Fruit fly (Drosophila melanogaster) whole organism, embryonic: ENCODE data around the gene CG7568.

Source experiments
- Ada2b ChIP-seq: fragments of 200-800 bp; sonication (Bioruptor generic); IDR thresholded peaks from 2 replicates; pipeline ENCODE4 v1.3.6; 2022; ENCODE audit warnings: missing biosample characterization, missing genetic modification characterization
- CG10147 ChIP-seq: fragments of 200-800 bp; sonication (Bioruptor generic); optimal IDR thresholded peaks from 2 replicates; lab custom pipeline; 2019; ENCODE audit warnings: missing biosample characterization, mild to moderate bottlenecking, missing genetic modification characterization, moderate library complexity
- CG1233 ChIP-seq: fragments of 200-800 bp; sonication (Bioruptor generic); optimal IDR thresholded peaks from 4 replicates; lab custom pipeline; 2018; ENCODE audit warnings: missing biosample characterization, mild to moderate bottlenecking, missing genetic modification characterization
- CG15073 ChIP-seq: fragments of 200-800 bp; sonication (Bioruptor generic); optimal IDR thresholded peaks from 2 replicates; lab custom pipeline; 2016; ENCODE audit warnings: missing biosample characterization, missing genetic modification characterization
- CG15696 ChIP-seq: fragments of 200-800 bp; sonication (Bioruptor generic); optimal IDR thresholded peaks from 2 replicates; lab custom pipeline; 2019; ENCODE audit warnings: missing biosample characterization, mild to moderate bottlenecking, missing genetic modification characterization, moderate library complexity
- CG16813 ChIP-seq: fragments of 200-800 bp; sonication (Bioruptor generic); IDR thresholded peaks from 3 replicates; pipeline ENCODE4 v1.3.6; 2022; ENCODE audit warnings: missing biosample characterization, missing genetic modification characterization; ENCODE audit not compliant: partially characterized antibody
- CG16815 ChIP-seq: fragments of 200-800 bp; sonication (Bioruptor generic); optimal IDR thresholded peaks from 3 replicates; lab custom pipeline; 2017; ENCODE audit warnings: missing biosample characterization, mild to moderate bottlenecking, missing genetic modification characterization
- CG30020 ChIP-seq: fragments of 200-800 bp; optimal IDR thresholded peaks from 2 replicates; lab custom pipeline; 2019; ENCODE audit warnings: missing biosample characterization, mild to moderate bottlenecking, missing genetic modification characterization, moderate library complexity
- CG30403 ChIP-seq: fragments of 200-800 bp; sonication (Bioruptor generic); optimal IDR thresholded peaks from 3 replicates; lab custom pipeline; 2016; ENCODE audit warnings: missing biosample characterization, missing genetic modification characterization
- CG33557 ChIP-seq: fragments of 200-800 bp; sonication (Bioruptor generic); optimal IDR thresholded peaks from 2 replicates; lab custom pipeline; 2019; ENCODE audit warnings: missing biosample characterization, mild to moderate bottlenecking, missing genetic modification characterization, moderate library complexity
- CG3407 ChIP-seq: fragments of 200-800 bp; sonication (Bioruptor generic); optimal IDR thresholded peaks from 2 replicates; lab custom pipeline; 2018; ENCODE audit warnings: missing biosample characterization, mild to moderate bottlenecking, missing genetic modification characterization
- CG3847 ChIP-seq: fragments of 200-800 bp; sonication (Bioruptor generic); IDR thresholded peaks from 2 replicates; pipeline ENCODE4 v1.3.6; 2022; ENCODE audit warnings: missing biosample characterization, missing genetic modification characterization
- CG6254 ChIP-seq: fragments of 200-800 bp; sonication (Bioruptor generic); optimal IDR thresholded peaks from 3 replicates; lab custom pipeline; 2017; ENCODE audit warnings: mild to moderate bottlenecking, missing biosample characterization, missing genetic modification reagents, missing genetic modification characterization
- CG6765 ChIP-seq: fragments of 200-800 bp; sonication (Bioruptor generic); optimal IDR thresholded peaks from 3 replicates; lab custom pipeline; 2017; ENCODE audit warnings: missing biosample characterization, mild to moderate bottlenecking, missing genetic modification characterization
- CG6791 ChIP-seq: fragments of 200-800 bp; sonication (Bioruptor generic); IDR thresholded peaks from 3 replicates; pipeline ENCODE4 v1.3.6; 2022; ENCODE audit warnings: missing biosample characterization, missing genetic modification characterization; ENCODE audit not compliant: partially characterized antibody
- CG7786 ChIP-seq: fragments of 200-800 bp; sonication (Bioruptor generic); optimal IDR thresholded peaks from 2 replicates; lab custom pipeline; 2016; ENCODE audit warnings: missing biosample characterization, missing genetic modification characterization
- CG9727 ChIP-seq: fragments of 200-800 bp; sonication (Bioruptor generic); optimal IDR thresholded peaks from 3 replicates; lab custom pipeline; 2017; ENCODE audit warnings: missing biosample characterization, mild to moderate bottlenecking, missing genetic modification characterization
- Camta ChIP-seq: fragments of 200-800 bp; sonication (Bioruptor generic); optimal IDR thresholded peaks from 2 replicates; lab custom pipeline; 2016; ENCODE audit warnings: missing biosample characterization, missing genetic modification characterization
- D ChIP-seq, 2 experiments: fragments of 200-800 bp in 1 of 2; fragments of >200 bp in 1 of 2; sonication (Bioruptor generic) in 1 of 2; optimal IDR thresholded peaks; 2 replicates in 1 of 2; 3 replicates in 1 of 2; lab custom pipeline; 2017; ENCODE audit warnings: mild to moderate bottlenecking in 1 of 2, missing biosample characterization in 1 of 2, missing genetic modification characterization in 1 of 2, missing genetic modification reagents in 1 of 2
- Deaf1 ChIP-seq: fragments of 200-800 bp; optimal IDR thresholded peaks from 3 replicates; lab custom pipeline; 2019; ENCODE audit warnings: missing biosample characterization, mild to moderate bottlenecking, missing genetic modification characterization, moderate library complexity
- Doc3 ChIP-seq: fragments of 200-800 bp; sonication (Bioruptor generic); IDR thresholded peaks from 3 replicates; pipeline ENCODE4 v1.3.6; 2022; ENCODE audit warnings: missing biosample characterization, missing genetic modification characterization; ENCODE audit not compliant: partially characterized antibody
- Hmr ChIP-seq: fragments of 200-800 bp; sonication (Bioruptor generic); optimal IDR thresholded peaks from 3 replicates; lab custom pipeline; 2017; ENCODE audit warnings: mild to moderate bottlenecking, missing biosample characterization, missing genetic modification reagents, missing genetic modification characterization
- Med ChIP-seq: fragments of 200-800 bp; sonication (Bioruptor generic); peaks from one replicate; lab custom pipeline; 2016; ENCODE audit warnings: missing biosample characterization, missing genetic modification characterization, mild to moderate bottlenecking, inconsistent platforms, moderate library complexity
- Mes4 ChIP-seq: fragments of 200-800 bp; sonication (Bioruptor generic); optimal IDR thresholded peaks from 2 replicates; lab custom pipeline; 2016; ENCODE audit warnings: missing biosample characterization, missing genetic modification characterization
- NC2α ChIP-seq: fragments of 200-800 bp; sonication (Bioruptor generic); optimal IDR thresholded peaks from 2 replicates; lab custom pipeline; 2016; ENCODE audit warnings: missing biosample characterization, missing genetic modification characterization
- NK7.1 ChIP-seq: fragments of 200-800 bp; sonication (Bioruptor generic); optimal IDR thresholded peaks from 3 replicates; lab custom pipeline; 2016; ENCODE audit warnings: missing biosample characterization, missing genetic modification characterization
- Nf-YC ChIP-seq: fragments of 200-800 bp; optimal IDR thresholded peaks from 3 replicates; lab custom pipeline; 2019; ENCODE audit warnings: missing biosample characterization, mild to moderate bottlenecking, missing genetic modification characterization, moderate library complexity
- Rx ChIP-seq: fragments of 200-800 bp; sonication (Bioruptor generic); IDR thresholded peaks from 2 replicates; pipeline ENCODE4 v1.3.6; 2022; ENCODE audit warnings: missing biosample characterization, missing genetic modification characterization
- ash1 ChIP-seq: fragments of 200-800 bp; sonication (Bioruptor generic); optimal IDR thresholded peaks from 2 replicates; lab custom pipeline; 2018; ENCODE audit warnings: missing biosample characterization, mild to moderate bottlenecking, missing genetic modification characterization
- bab2 ChIP-seq: fragments of 200-800 bp; sonication (Bioruptor generic); optimal IDR thresholded peaks from 2 replicates; lab custom pipeline; 2016; ENCODE audit warnings: missing biosample characterization, missing genetic modification characterization
- chm ChIP-seq: fragments of 200-800 bp; sonication (Bioruptor generic); IDR thresholded peaks from 2 replicates; pipeline ENCODE4 v1.3.6; 2022; ENCODE audit warnings: missing biosample characterization, missing genetic modification characterization
- emc ChIP-seq: fragments of 200-800 bp; sonication (Bioruptor generic); optimal IDR thresholded peaks from 2 replicates; lab custom pipeline; 2016; ENCODE audit warnings: missing biosample characterization, missing genetic modification characterization
- ems ChIP-seq: fragments of 200-800 bp; sonication (Bioruptor generic); optimal IDR thresholded peaks from 3 replicates; lab custom pipeline; 2016; ENCODE audit warnings: missing biosample characterization, missing genetic modification characterization
- fd3F ChIP-seq: fragments of 200-800 bp; sonication (Bioruptor generic); optimal IDR thresholded peaks from 2 replicates; lab custom pipeline; 2018; ENCODE audit warnings: missing biosample characterization, mild to moderate bottlenecking, missing genetic modification characterization, moderate library complexity
- fd96Cb ChIP-seq: fragments of 200-800 bp; sonication (Bioruptor generic); optimal IDR thresholded peaks from 2 replicates; lab custom pipeline; 2018; ENCODE audit warnings: missing biosample characterization, mild to moderate bottlenecking, missing genetic modification characterization, moderate library complexity
- gem ChIP-seq: fragments of 200-800 bp; sonication (Bioruptor generic); optimal IDR thresholded peaks from 2 replicates; lab custom pipeline; 2019; ENCODE audit warnings: missing biosample characterization, mild to moderate bottlenecking, missing genetic modification characterization, moderate library complexity
- hbn ChIP-seq: fragments of 200-800 bp; sonication (Bioruptor generic); IDR thresholded peaks from 2 replicates; pipeline ENCODE4 v1.3.6; 2022; ENCODE audit warnings: missing biosample characterization, missing genetic modification characterization; ENCODE audit not compliant: partially characterized antibody
- her ChIP-seq: fragments of 200-800 bp; sonication (Bioruptor generic); optimal IDR thresholded peaks from 2 replicates; lab custom pipeline; 2016; ENCODE audit warnings: missing biosample characterization, missing genetic modification characterization
- knrl ChIP-seq: fragments of 200-800 bp; sonication (Bioruptor generic); IDR thresholded peaks from 3 replicates; pipeline ENCODE4 v1.3.6; 2022; ENCODE audit warnings: missing biosample characterization, missing genetic modification characterization; ENCODE audit not compliant: partially characterized antibody
- maf-S ChIP-seq: fragments of 200-800 bp; sonication (Bioruptor generic); optimal IDR thresholded peaks from 2 replicates; lab custom pipeline; 2016; ENCODE audit warnings: missing biosample characterization, missing genetic modification characterization
- mirr ChIP-seq: fragments of 200-800 bp; sonication (Bioruptor generic); optimal IDR thresholded peaks from 3 replicates; lab custom pipeline; 2018; ENCODE audit warnings: missing biosample characterization, mild to moderate bottlenecking, missing genetic modification characterization
- nom ChIP-seq: fragments of 200-800 bp; sonication (Bioruptor generic); optimal IDR thresholded peaks from 2 replicates; lab custom pipeline; 2017; ENCODE audit warnings: missing biosample characterization, missing genetic modification characterization, mild to moderate bottlenecking, moderate library complexity, missing genetic modification reagents
- pan ChIP-seq, 4 experiments: fragments of >200 bp in 3 of 4; fragments of 200-800 bp in 1 of 4; sonication (Bioruptor generic) in 1 of 4; optimal IDR thresholded peaks in 3 of 4; IDR thresholded peaks in 1 of 4; 2 replicates each; pipeline versions ENCODE4 v1.3.6 to Lab custom; 2017 to 2022; ENCODE audit warnings: missing biosample characterization in 2 of 4, missing genetic modification characterization in 2 of 4, mixed read lengths in 1 of 4
- pnt ChIP-seq: fragments of 200-800 bp; sonication (Bioruptor generic); optimal IDR thresholded peaks from 3 replicates; lab custom pipeline; 2016; ENCODE audit warnings: missing biosample characterization, missing genetic modification characterization
- prd ChIP-seq, 3 experiments: fragments of >200 bp in 2 of 3; fragments of 200-800 bp in 1 of 3; sonication (Bioruptor generic) in 1 of 3; optimal IDR thresholded peaks in 2 of 3; IDR thresholded peaks in 1 of 3; 2 replicates in 2 of 3; 3 replicates in 1 of 3; pipeline versions ENCODE4 v1.3.6 to Lab custom; 2017 to 2022; ENCODE audit warnings: missing biosample characterization in 1 of 3, missing genetic modification characterization in 1 of 3
- sens-2 ChIP-seq: fragments of 200-800 bp; sonication (Bioruptor generic); IDR thresholded peaks from 2 replicates; pipeline ENCODE4 v1.3.6; 2022; ENCODE audit warnings: missing biosample characterization, missing genetic modification characterization
- seq ChIP-seq: fragments of 200-800 bp; sonication (Bioruptor generic); IDR thresholded peaks from 2 replicates; pipeline ENCODE4 v1.3.6; 2022; ENCODE audit warnings: missing biosample characterization, missing genetic modification characterization
- slbo ChIP-seq: fragments of 200-800 bp; sonication (Bioruptor generic); IDR thresholded peaks from 2 replicates; pipeline ENCODE4 v1.3.6; 2022; ENCODE audit warnings: missing biosample characterization, missing genetic modification characterization
- zen ChIP-seq: fragments of 200-800 bp; sonication (Bioruptor generic); optimal IDR thresholded peaks from 3 replicates; lab custom pipeline; 2018; ENCODE audit warnings: missing biosample characterization, mild to moderate bottlenecking, missing genetic modification characterization, moderate library complexity

CG7568 gene

dm6 chr3R:29548751-29549150, 51.9 kb downstream of the CG7568 start (continued):
- TF ChIP-seq pan (optimal IDR thresholded peaks at IDR 0.05; lab: Kevin White, UChicago) (no peak), pan (GFP tag; optimal IDR thresholded peaks at IDR 0.05 in 1 of 2, IDR thresholded peaks at IDR 0.05 in 1 of 2) (no peak), ash1 (GFP tag; lab: Kevin White, UChicago) (no peak), nom (GFP tag; lab: Kevin White, UChicago) (no peak), fd3F (GFP tag; lab: Kevin White, UChicago) (no peak), CG3407 (peak; percentile 40), slbo (GFP tag; lab: Robert Waterston, UW) (no peak), Ada2b (GFP tag; lab: Robert Waterston, UW) (no peak), sens-2 (no peak), Hmr (GFP tag; lab: Kevin White, UChicago) (no peak), CG15073 (GFP tag; lab: Kevin White, UChicago) (no peak), gem (tag; lab: Kevin White, UChicago) (no peak), CG16815 (GFP tag; lab: Kevin White, UChicago) (no peak), CG6791 (no peak), her (GFP tag; lab: Kevin White, UChicago) (no peak), bab2 (GFP tag; lab: Kevin White, UChicago) (peak; percentile 0), NK7.1 (GFP tag; lab: Kevin White, UChicago) (no peak), CG33557 (GFP tag; lab: Kevin White, UChicago) (no peak), CG1233 (peak; percentile 17), CG10147 (GFP tag; lab: Kevin White, UChicago) (no peak), prd (optimal IDR thresholded peaks at IDR 0.05; lab: Kevin White, UChicago) (no peak), prd (GFP tag; IDR thresholded peaks at IDR 0.05; lab: Robert Waterston, UW) (0 out of 3 replicates have a peak, but pooled peaks have one; percentile 18), Doc3 (GFP tag; lab: Robert Waterston, UW) (no peak), chm (GFP tag; lab: Robert Waterston, UW) (no peak), emc (GFP tag; lab: Kevin White, UChicago) (no peak), fd96Cb (tag; lab: Kevin White, UChicago) (no peak), ems (GFP tag; lab: Kevin White, UChicago) (no peak), seq (GFP tag; lab: Robert Waterston, UW) (no peak), CG9727 (GFP tag; lab: Kevin White, UChicago) (peak; percentile 61), CG30403 (GFP tag; lab: Kevin White, UChicago) (no peak), Med (GFP tag; lab: Kevin White, UChicago) (peak; percentile 88), maf-S (GFP tag; lab: Kevin White, UChicago) (no peak), hbn (GFP tag; lab: Robert Waterston, UW) (no peak), CG7786 (GFP tag; lab: Kevin White, UChicago) (no peak), Rx (GFP tag; lab: Robert Waterston, UW) (no peak; the same call in 1 of the 2 replicates), CG15696 (peak; percentile 63), CG6765 (GFP tag; lab: Kevin White, UChicago) (no peak), NC2α (GFP tag; lab: Kevin White, UChicago) (no peak), Camta (GFP tag; lab: Kevin White, UChicago) (no peak), Nf-YC (no peak), CG16813 (GFP tag; lab: Robert Waterston, UW) (no peak), CG3847 (no peak), mirr (GFP tag; lab: Kevin White, UChicago) (no peak), D (optimal IDR thresholded peaks at IDR 0.05; lab: Kevin White, UChicago) (no peak), D (GFP tag; optimal IDR thresholded peaks at IDR 0.05; lab: Kevin White, UChicago) (peak; percentile 33), knrl (GFP tag; lab: Robert Waterston, UW) (no peak), CG6254 (no peak), zen (tag; lab: Kevin White, UChicago) (peak; percentile 49), Mes4 (GFP tag; lab: Kevin White, UChicago) (no peak), Deaf1 (tag; lab: Kevin White, UChicago) (no peak), pnt (GFP tag; lab: Kevin White, UChicago) (no peak), CG30020 (tag; lab: Kevin White, UChicago) (no peak)
